Worm (Caenorhabditis elegans) whole organism, mixed stage, embryonic: ENCODE measurements around the gene F10E7.11.

Source experiments
- M03D4.4 ChIP-seq: sonication (generic microtip); optimal IDR thresholded peaks from 2 replicates; lab custom pipeline; 2017; ENCODE audit warnings: mild to moderate bottlenecking, missing genetic modification characterization, missing compliant biosample characterization
- ceh-83 ChIP-seq: fragments of 200-800 bp; sonication (Bioruptor generic); optimal IDR thresholded peaks from 2 replicates; lab custom pipeline; 2018; ENCODE audit warnings: mild to moderate bottlenecking, missing genetic modification characterization, missing compliant biosample characterization
- ces-1 ChIP-seq: fragments of 150-350 bp; optimal IDR thresholded peaks from 2 replicates; lab custom pipeline; 2014; ENCODE audit warnings: missing biosample characterization, missing genetic modification reagents, missing genetic modification characterization
- elt-1 ChIP-seq: sonication (generic microtip); optimal IDR thresholded peaks from 2 replicates; lab custom pipeline; 2017; ENCODE audit warnings: missing genetic modification characterization, mild to moderate bottlenecking, missing compliant biosample characterization, antibody characterized with exemption, moderate library complexity, borderline replicate concordance; ENCODE audit not compliant: insufficient read depth
- elt-3 ChIP-seq: fragments of 150-350 bp; optimal IDR thresholded peaks from 2 replicates; lab custom pipeline; 2014; ENCODE audit warnings: missing biosample characterization, missing genetic modification characterization
- mep-1 ChIP-seq: fragments of 150-350 bp; optimal IDR thresholded peaks from 2 replicates; lab custom pipeline; 2017; ENCODE audit warnings: missing biosample characterization, missing genetic modification reagents, missing genetic modification characterization, inconsistent platforms
- mls-2 ChIP-seq: sonication (generic microtip); optimal IDR thresholded peaks from 2 replicates; lab custom pipeline; 2016; ENCODE audit warnings: mild to moderate bottlenecking, missing genetic modification characterization, moderate library complexity, missing compliant biosample characterization
- nhr-237 ChIP-seq: fragments of 150-350 bp; optimal IDR thresholded peaks from 2 replicates; lab custom pipeline; 2014; ENCODE audit warnings: missing biosample characterization, missing genetic modification characterization
- nhr-28 ChIP-seq: fragments of 150-350 bp; optimal IDR thresholded peaks from 2 replicates; lab custom pipeline; 2014; ENCODE audit warnings: missing biosample characterization, missing genetic modification characterization
- nhr-76 ChIP-seq: sonication (generic microtip); optimal IDR thresholded peaks from 2 replicates; lab custom pipeline; 2017; ENCODE audit warnings: missing biosample characterization, missing genetic modification characterization
- unc-62 ChIP-seq: fragments of 150-350 bp; optimal IDR thresholded peaks from 2 replicates; lab custom pipeline; 2014; ENCODE audit warnings: missing biosample characterization, missing genetic modification reagents, missing genetic modification characterization
- ztf-11 ChIP-seq: fragments of 150-350 bp; optimal IDR thresholded peaks from 2 replicates; lab custom pipeline; 2014; ENCODE audit warnings: missing biosample characterization, missing genetic modification characterization

DNA sequence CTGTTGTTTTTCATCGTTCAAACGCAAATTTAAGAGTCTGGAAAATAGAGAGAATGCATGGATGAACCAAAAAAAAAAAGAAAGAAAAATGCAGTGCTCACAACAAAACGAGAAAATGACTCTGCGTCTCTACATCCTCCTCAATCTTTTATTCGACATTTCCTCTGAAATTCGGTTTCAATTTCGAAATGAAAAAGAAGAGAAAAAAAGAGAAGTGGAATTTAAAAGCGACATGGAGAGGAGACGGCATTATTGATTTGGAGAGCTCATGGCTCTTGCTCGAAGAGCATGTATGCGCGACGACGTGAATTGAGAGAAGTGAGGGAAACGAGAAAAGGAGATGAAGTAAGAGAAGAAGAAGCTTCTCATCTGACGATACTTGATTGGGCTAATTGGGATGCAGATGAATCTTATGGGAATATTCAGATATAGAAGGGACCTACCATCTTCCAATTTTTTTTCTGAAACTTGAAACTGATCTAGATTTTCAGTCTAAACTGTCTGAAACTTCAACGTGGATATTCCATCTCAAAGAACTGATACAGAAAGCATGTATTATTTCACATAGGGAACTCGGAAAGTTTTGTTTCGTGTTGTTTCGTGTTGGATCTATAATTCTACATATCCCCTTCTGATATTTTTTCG, 11.6 kb downstream of the F10E7.11 start:
- TF ChIP-seq ztf-11 (tag; lab: Kevin White, UChicago) = no peak
- no peak for TF ChIP-seq mep-1
- peak; percentile 59 for TF ChIP-seq ces-1 (GFP tag; lab: Kevin White, UChicago)
- no peak for TF ChIP-seq M03D4.4
- TF ChIP-seq ceh-83 (GFP tag; lab: Kevin White, UChicago) = no peak
- TF ChIP-seq nhr-237 (tag; lab: Kevin White, UChicago) = no peak
- TF ChIP-seq nhr-28 (tag; lab: Kevin White, UChicago) = no peak
- TF ChIP-seq mls-2 (tag; lab: Kevin White, UChicago) = no peak
- no peak for TF ChIP-seq nhr-76 (tag; lab: Kevin White, UChicago)
- no peak for TF ChIP-seq unc-62 (GFP tag; lab: Kevin White, UChicago)
- TF ChIP-seq elt-3 (tag; lab: Kevin White, UChicago) = no peak
- TF ChIP-seq elt-1 (tag; lab: Kevin White, UChicago) = no peak
